Fruit fly (Drosophila melanogaster) whole organism, larva: ENCODE data around the gene CG2310.

ENCODE experiments used
- noc ChIP-seq: fragments of 200-800 bp; sonication (Bioruptor generic); optimal IDR thresholded peaks from 3 replicates; lab custom pipeline; 2019; ENCODE audit warnings: missing biosample characterization, mild to moderate bottlenecking, missing genetic modification characterization, moderate library complexity

The CG2310 gene

DNA sequence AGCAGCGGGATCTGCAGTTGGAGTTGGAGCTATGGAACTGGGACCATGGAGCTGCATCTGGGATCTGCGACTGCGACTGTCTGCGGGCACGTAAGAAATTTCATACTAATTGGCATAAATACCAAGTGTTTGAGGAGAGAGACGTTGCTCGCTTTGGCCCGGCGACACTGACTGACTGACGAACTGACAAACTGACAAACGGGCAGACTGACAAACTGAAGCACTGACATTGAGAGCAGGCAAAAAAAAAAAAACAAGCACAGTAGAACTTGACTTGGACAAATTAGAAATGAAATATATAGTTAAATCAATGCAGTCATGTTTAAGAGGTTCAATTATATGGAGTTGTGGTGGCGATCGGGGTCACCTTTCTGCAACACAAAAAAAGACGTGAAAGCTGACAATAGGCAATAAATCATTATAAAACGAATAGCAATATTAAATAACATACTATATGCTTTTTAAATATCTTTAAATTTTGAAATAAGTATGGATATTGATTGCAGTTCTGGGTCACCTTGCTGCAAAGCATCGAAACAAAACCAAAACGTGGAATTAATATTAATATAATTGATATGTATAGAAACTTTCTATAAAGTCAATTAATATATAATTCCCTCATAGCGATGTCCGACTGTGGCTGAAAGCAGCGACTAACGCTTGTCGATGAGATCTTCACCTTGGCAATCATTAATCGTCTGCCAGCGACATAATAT is 15.4 kb upstream of the CG2310 start:
- no peak for TF ChIP-seq noc (tag; lab: Kevin White, UChicago)

DNA sequence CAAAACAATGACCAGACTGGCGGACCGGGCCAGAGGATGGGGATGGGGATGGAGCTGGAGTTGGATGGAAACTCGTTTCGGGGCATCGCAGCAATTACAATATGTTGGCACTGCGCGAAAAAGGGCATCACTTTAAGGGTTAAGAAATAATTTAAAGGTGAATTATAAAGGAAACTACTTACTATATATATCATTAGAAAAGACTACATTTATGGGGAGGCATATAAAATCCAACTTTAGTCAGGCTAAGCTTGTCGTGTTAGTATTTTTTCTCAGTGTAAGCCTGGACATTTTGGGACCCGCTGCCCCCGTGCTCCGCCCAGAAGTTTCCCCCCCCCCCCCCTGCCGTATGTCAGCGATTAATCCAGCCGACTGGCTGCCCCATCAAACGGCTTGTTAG is 13.3 kb upstream of the CG2310 start:
- TF ChIP-seq noc (tag; lab: Kevin White, UChicago) = no peak

DNA sequence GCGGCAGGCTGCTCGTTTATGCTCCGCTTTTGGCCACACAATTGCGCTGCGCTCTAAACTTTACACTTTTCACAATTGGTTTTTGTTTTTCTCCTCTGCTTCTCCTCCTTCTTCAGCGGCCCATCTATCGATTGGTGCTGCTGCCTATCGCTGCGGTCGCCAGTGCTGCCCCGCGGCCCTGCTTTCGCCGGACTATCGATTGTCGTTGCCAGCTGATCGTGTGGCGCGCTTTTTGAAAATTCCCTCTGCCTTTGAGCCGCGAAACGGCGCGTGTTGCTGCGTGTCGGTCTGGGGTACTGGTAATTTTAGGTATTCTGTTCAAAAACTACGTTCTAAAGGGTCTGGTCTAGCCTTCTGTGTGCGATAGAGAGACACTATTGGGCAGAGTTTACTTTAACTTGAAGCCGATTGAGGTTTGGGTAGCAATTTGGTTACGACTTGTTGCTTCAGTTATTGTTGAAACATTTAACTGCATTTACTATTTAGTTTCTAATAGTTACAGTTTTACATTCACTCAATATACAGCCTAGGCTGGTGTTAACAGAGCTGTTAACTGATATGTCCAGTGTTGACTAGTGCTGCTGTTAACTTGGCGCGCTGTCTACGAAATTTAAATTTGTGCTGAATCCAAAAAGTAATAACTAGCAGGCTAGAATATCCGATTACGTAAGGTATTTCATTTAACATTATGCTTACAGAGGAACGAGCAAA is 10.2 kb upstream of the CG2310 start, which contains the start of gene Trc8:
Gene Trc8, minus strand, starts transcription at position 392 of the 711 bp plus-strand sequence.
- no peak for TF ChIP-seq noc (tag; lab: Kevin White, UChicago)

DNA sequence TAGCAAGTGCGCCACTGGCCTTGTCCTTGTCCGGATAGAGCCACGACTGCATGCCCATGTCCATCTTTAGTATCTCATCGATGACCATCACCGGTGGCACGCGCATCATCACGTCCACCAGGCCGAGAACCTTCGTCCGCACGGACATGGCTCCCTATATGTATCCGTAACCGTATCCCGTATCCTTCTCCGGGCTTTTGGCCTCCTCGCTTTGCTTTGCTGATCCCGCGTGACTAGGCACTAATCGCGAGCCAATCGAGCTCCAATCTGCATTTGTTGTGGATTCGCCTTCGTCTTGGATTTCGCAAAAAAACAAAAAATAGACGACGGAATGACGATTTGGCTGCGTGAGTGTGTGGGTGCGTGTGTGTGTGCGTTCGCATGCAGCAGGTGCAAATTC is 9.7 kb upstream of the CG2310 start:
- no peak for TF ChIP-seq noc (tag; lab: Kevin White, UChicago)

DNA sequence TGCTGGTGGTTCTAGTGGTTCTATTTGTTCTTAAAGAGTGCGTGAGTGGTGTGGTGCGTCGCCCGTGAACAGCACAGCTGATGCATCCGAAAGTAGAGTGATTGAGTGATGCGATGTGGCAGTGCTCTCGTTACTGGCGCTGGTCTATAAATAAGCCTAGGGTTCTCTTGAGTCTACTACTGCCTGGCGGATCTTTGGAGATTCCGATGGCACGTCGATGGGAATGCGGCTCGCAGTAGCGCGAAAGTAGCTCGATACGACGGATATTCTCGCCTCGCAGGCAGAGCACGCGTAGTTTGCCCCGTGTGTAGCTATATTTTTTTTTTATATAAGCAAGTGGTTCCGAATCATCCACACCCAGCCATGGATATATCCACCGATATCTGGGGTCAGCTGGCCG is 3.0 kb upstream of the CG2310 start:
- no peak for TF ChIP-seq noc (tag; lab: Kevin White, UChicago)

DNA sequence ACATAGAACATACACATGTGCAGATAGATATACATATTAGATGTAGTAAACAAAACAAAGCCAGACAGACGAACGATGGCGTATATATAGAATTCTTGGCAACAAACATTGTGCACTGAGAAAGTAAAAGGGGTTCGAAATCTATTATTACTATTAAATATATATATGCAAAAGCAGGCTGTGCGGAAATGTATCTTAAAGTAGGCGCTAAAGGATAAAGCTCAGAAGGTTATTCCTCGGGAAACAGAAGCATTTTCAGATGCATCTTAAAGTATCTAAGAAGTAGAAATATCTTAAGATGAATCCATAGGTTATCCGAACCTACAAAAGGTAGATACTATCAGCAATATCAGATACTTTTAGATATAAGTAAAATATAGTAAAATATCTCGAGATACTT is 2.5 kb upstream of the CG2310 start:
- no peak for TF ChIP-seq noc (tag; lab: Kevin White, UChicago)

DNA sequence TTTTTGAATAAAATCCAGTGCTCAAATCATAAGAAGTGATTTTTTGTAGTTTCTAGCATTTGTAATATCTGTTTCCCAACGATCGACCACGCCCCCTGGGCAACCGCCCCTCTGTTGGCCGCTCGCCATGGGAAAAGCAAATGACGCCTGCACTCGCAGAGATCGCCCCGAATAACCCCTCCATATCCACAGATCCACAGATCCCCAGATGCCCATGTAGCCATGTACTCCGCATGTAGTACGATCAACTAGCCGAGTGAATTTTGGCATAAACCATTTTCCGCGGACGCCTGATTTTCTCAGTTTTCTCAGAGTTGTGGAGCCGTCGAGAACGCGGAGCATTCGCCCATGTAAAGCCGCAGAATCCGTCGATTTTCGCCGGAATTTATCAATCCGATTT is 1.2 kb upstream of the CG2310 start, which contains the start of gene FipoQ:
Gene FipoQ, plus strand, starts transcription at position 301 of the 400 bp plus-strand sequence.
- TF ChIP-seq noc (tag; lab: Kevin White, UChicago) = no peak

DNA sequence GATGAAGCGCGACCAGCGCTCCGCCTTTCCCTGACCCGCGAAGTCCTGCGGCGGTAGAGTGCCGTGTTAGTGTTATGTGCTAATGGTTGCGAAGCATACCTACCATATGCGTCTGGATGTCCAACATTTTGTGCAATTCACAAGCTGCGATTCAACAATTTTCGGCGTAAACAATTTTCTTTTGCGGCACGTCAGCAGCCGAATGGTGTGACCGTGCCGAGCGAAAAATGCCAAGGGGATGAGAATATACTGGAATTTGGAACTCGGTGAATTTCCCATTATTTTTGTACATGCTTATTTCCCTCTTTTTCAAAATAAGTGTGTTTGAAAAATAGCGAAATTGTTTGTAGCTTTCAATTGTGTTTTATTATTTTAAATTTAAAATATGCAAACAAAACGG is 2.4 kb downstream of the CG2310 start, which contains the start of gene Spase12:
Gene Spase12, minus strand, starts transcription at position 239 of the 400 bp plus-strand sequence.
- TF ChIP-seq noc (tag; lab: Kevin White, UChicago) = no peak

DNA sequence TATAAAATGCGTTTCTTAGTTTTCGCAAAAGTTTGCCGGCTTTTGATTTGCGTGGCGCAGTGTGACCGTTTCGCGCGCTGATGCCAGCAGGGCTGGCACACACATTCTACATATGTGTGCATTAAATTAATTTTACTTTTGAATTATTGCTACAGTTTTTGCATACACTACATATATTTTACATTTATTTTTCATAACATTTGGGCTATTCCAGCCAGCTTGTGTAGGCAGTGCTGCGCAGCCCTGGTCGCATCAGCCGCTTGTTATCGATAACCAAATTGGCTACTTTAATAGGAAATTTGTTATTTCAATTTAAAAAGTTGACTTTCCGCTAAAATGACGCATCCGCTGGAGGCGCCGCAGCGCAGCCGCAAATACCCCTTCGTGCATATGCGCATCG is 4.1 kb downstream of the CG2310 start, which contains the start of the genes CG2321 and CG2006:
Gene CG2321, minus strand, starts transcription at position 57 of the 400 bp plus-strand sequence.
Gene CG2006, plus strand, starts transcription at position 260 of the 400 bp plus-strand sequence.
- TF ChIP-seq noc (tag; lab: Kevin White, UChicago) = no peak

DNA sequence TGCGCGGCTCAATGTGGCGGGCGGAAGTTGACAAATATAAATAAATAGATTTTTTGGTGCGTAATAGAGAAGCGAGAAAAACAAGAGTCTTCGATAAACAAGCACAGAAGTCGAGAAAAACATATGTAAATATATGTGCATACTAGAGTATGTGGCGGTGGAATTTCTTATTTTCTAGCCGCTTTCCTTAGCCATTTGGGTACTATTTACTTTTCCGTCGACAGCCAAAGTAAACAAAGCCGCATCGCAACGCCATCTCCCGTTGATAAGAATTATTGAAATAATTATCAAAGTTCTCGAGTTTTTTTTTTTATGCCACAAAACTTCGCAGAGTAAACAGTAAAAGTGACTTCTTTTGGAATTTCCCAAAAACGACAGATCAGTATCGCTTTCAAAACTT is 13.4 kb downstream of the CG2310 start:
- no peak for TF ChIP-seq noc (tag; lab: Kevin White, UChicago)

DNA sequence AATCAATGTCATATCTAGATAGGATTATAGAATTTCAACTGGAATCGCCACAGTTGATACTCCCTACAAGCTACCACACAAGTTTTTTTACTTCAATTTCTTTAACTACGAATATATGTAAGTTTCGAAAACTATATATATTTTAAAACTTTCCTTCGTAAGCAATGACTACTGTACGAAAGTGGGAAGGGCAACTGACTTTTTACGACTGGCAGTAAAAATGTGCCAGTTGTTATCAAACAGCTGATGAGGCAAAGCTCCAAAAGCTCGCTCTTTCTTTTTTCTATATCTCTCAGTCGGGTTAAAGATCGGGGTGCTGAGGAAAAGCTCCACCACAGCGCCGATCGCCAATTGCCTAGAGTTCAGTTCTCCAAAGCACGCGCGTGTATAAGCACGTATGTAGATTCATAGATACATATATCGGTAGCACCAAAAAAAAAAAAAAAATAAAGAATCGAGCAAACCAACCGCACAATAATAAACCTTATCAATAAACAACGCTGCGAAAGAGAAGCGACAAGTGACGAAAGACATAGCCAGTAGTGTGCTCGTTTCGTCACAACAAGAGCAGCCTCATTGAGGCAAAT is 14.3 kb downstream of the CG2310 start:
- peak; percentile 63 for TF ChIP-seq noc (tag; lab: Kevin White, UChicago)

DNA sequence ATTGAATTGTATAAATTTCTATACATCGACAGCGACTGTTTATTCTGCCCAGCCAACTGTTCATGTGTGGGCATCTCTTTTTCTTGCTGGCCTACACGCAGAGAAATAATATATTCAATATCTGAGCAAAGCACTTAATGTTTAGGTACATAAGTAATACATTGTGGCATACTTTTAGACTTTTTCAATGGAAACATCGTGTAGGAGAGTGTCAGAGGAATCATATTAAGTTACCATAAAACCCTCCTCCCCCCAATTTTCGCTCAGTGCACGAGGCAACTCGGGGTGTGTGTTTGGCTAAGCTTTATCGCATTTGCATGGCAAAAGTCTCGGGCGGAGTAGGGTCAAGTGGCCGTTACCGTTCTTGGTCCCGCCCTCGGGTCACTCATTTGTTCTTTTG is 23.2 kb downstream of the CG2310 start:
- no peak for TF ChIP-seq noc (tag; lab: Kevin White, UChicago)

DNA sequence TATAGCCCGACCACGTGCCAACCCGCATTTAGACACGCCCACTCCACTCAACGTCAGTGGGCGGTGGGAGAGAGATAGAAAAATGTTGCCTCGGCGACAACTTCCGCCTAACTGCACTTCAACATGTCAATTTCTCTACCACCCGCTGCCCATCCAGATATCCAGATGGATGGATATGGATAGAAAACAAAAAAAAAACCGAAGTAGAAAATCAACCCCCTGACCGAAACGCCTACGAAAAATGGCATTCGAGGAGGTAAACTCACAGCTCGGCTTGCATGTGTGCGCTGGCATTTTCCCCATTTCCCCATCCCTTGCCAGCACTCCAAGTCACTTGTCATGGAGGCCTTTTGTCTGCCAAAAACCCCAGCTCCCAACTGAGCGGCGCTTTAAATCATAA is 26.6 kb downstream of the CG2310 start:
- TF ChIP-seq noc (tag; lab: Kevin White, UChicago) = no peak

DNA sequence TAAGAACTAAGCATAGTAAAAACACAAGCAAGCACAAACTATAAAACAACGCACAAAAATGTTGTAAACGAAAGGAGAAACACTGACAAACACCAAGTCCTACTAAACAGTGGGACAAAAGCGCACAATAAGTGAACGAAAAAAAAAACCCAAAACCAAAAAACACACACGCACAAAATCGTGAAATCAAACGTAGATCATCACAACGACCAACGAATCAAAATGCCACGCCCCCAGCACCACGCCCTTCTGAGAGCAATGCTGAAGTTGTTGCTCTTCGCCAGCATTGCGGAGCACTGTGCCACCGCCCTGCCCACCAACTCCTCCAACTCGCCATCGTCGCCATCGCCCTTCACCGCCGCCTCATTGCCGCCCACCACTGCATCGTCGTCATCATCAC is 31.5 kb downstream of the CG2310 start:
- TF ChIP-seq noc (tag; lab: Kevin White, UChicago) = no peak

DNA sequence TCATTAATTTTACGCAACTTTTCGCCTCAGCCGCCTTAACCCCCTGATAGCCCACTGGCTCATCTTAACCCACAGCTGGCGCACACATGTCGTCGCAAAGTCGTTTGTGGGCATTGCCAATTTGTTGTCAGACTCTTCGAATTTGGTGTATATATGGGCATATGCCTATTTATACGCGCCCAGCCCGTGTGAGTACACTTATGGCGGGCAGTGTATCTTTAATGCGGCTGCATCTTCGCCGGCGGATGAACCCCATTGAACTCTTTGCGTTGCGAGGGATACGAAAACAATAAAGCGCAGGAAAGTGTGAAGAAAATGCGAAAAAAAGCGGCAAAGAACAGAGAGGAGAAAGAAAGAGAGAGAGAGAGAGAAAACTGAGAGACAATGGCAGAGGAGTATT is 32.2 kb downstream of the CG2310 start:
- no peak for TF ChIP-seq noc (tag; lab: Kevin White, UChicago)

DNA sequence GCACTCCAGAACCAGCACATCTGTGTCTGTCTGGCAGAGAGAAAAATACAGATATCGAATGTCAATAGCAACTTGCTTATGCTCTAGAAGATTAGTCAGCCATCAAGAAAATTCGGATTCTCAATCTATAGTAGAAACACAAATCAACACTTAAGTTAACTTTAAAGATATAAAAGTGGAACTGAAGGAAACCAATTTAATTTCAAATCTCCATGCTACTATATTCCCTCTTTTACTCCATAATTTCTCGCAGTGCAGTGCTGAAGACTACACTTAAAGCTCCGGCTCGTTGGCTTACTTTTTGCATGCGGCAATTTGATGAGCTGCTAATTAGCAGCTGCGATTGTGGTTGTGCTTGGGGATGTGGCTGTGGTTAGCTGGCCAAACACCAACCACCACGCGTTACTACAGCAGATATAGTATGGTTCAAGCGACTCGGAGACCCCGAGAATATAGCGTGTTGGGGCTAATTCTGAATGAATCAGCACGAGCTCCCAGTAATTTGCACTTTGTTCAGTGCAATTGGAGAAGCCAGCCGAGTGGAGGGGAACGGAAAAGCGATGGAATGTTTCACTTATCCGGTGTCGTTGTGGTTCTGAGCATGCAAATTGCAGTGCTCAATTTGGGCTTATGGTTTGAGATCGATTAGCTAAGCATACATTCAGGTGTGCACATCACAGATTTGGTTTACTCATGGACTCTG is 32.9 kb downstream of the CG2310 start:
- TF ChIP-seq noc (tag; lab: Kevin White, UChicago) = no peak
